Fruit fly (Drosophila melanogaster) whole organism, pupa: ENCODE measurements around the gene Rpt6.

Experiments used
- CG10348 ChIP-seq: fragments of 200-800 bp; sonication (Bioruptor generic); IDR thresholded peaks from 2 replicates; pipeline ENCODE4 v1.3.6; 2022; ENCODE audit warnings: missing biosample characterization, missing genetic modification characterization
- CG14655 ChIP-seq: fragments of 200-800 bp; sonication (Bioruptor generic); optimal IDR thresholded peaks from 3 replicates; lab custom pipeline; 2017; ENCODE audit warnings: mild to moderate bottlenecking, missing biosample characterization, missing genetic modification reagents, missing genetic modification characterization
- CG15710 ChIP-seq: fragments of 200-800 bp; sonication (Bioruptor generic); optimal IDR thresholded peaks from 2 replicates; lab custom pipeline; 2018; ENCODE audit warnings: missing biosample characterization, mild to moderate bottlenecking, missing genetic modification characterization, moderate library complexity
- CG17806 ChIP-seq: fragments of 200-800 bp; sonication (Bioruptor generic); optimal IDR thresholded peaks from 2 replicates; lab custom pipeline; 2018; ENCODE audit warnings: missing biosample characterization, mild to moderate bottlenecking, missing genetic modification characterization, moderate library complexity
- CG4496 ChIP-seq: fragments of 200-800 bp; sonication (Bioruptor generic); IDR thresholded peaks from 3 replicates; pipeline ENCODE4 v1.3.6; 2022; ENCODE audit warnings: missing biosample characterization, missing genetic modification characterization
- CG8159 ChIP-seq: fragments of 200-800 bp; sonication (Bioruptor generic); optimal IDR thresholded peaks from 3 replicates; lab custom pipeline; 2018; ENCODE audit warnings: missing biosample characterization, mild to moderate bottlenecking, missing genetic modification characterization, moderate library complexity
- CG8301 ChIP-seq: fragments of 200-800 bp; sonication (Bioruptor generic); optimal IDR thresholded peaks from 2 replicates; lab custom pipeline; 2018; ENCODE audit warnings: missing biosample characterization, mild to moderate bottlenecking, missing genetic modification characterization
- D1 ChIP-seq: fragments of 200-800 bp; sonication (Bioruptor generic); optimal IDR thresholded peaks from 2 replicates; lab custom pipeline; 2018; ENCODE audit warnings: missing biosample characterization, mild to moderate bottlenecking, missing genetic modification characterization, moderate library complexity
- EcR ChIP-seq: fragments of 200-800 bp; sonication (Bioruptor generic); optimal IDR thresholded peaks from 3 replicates; lab custom pipeline; 2019; ENCODE audit warnings: missing biosample characterization, missing genetic modification characterization, mild to moderate bottlenecking, moderate library complexity, missing genetic modification reagents

dm6 chrX:21339476-21339931 lies 23.7 kb downstream of the Rpt6 start, which contains the start of the genes tty and fliI:
- TF ChIP-seq CG15710 (tag; lab: Kevin White, UChicago) (peak; percentile 87), CG17806 (tag; lab: Kevin White, UChicago) (peak; percentile 80), CG8301 (tag; lab: Kevin White, UChicago) (peak; percentile 83), EcR (peak; percentile 53), CG4496 (peak; percentile 97), CG14655 (peak; percentile 89), CG10348 (GFP tag; lab: Robert Waterston, UW) (peak; percentile 81; the same call in 1 of the 2 replicates), D1 (no peak), CG8159 (tag; lab: Kevin White, UChicago) (peak; percentile 85)
